Fruit fly (Drosophila melanogaster) whole organism, embryonic: Measurements from ENCODE around the gene frj.

Source experiments
- Awh ChIP-seq: fragments of 200-800 bp; sonication (Bioruptor generic); IDR thresholded peaks from 2 replicates; pipeline ENCODE4, ENCODE4 v1.3.6; 2022; ENCODE audit warnings: missing biosample characterization, missing genetic modification characterization
- BEAF-32 ChIP-seq: fragments of 200-800 bp; sonication (Bioruptor generic); optimal IDR thresholded peaks from 3 replicates; lab custom pipeline; 2017; ENCODE audit warnings: missing biosample characterization, missing genetic modification characterization, mild to moderate bottlenecking, moderate library complexity, missing genetic modification reagents
- BtbVII ChIP-seq: fragments of 200-800 bp; sonication (Bioruptor generic); optimal IDR thresholded peaks from 3 replicates; lab custom pipeline; 2017; ENCODE audit warnings: missing biosample characterization, mild to moderate bottlenecking, missing genetic modification characterization
- CG11398 ChIP-seq: fragments of 200-800 bp; sonication (Bioruptor generic); optimal IDR thresholded peaks from 2 replicates; lab custom pipeline; 2016; ENCODE audit warnings: missing biosample characterization, missing genetic modification characterization
- CG11456 ChIP-seq: fragments of 200-800 bp; sonication (Bioruptor generic); IDR thresholded peaks from 3 replicates; pipeline ENCODE4 v1.3.6; 2022; ENCODE audit warnings: missing biosample characterization, missing genetic modification characterization
- CG12659 ChIP-seq: fragments of 200-800 bp; sonication (Bioruptor generic); optimal IDR thresholded peaks from 3 replicates; lab custom pipeline; 2017; ENCODE audit warnings: mild to moderate bottlenecking, missing biosample characterization, missing genetic modification reagents, missing genetic modification characterization
- CG13287 ChIP-seq: fragments of 200-800 bp; sonication (Bioruptor generic); IDR thresholded peaks from 2 replicates; pipeline ENCODE4 v1.3.6; 2022; ENCODE audit warnings: missing biosample characterization, missing genetic modification characterization; ENCODE audit not compliant: partially characterized antibody
- CG13624 ChIP-seq: fragments of 200-800 bp; sonication (Bioruptor generic); optimal IDR thresholded peaks from 2 replicates; lab custom pipeline; 2016; ENCODE audit warnings: missing biosample characterization, missing genetic modification characterization
- CG13894 ChIP-seq: fragments of 200-800 bp; sonication (Bioruptor generic); optimal IDR thresholded peaks from 3 replicates; lab custom pipeline; 2018; ENCODE audit warnings: missing biosample characterization, mild to moderate bottlenecking, missing genetic modification characterization, moderate library complexity
- CG14965 ChIP-seq: fragments of 200-800 bp; sonication (Bioruptor generic); optimal IDR thresholded peaks from 2 replicates; lab custom pipeline; 2016; ENCODE audit warnings: missing biosample characterization, missing genetic modification characterization, borderline replicate concordance
- CG15269 ChIP-seq: fragments of 200-800 bp; sonication (Bioruptor generic); optimal IDR thresholded peaks from 2 replicates; lab custom pipeline; 2018; ENCODE audit warnings: missing biosample characterization, mild to moderate bottlenecking, missing genetic modification characterization, moderate library complexity
- CG17359 ChIP-seq: fragments of 200-800 bp; sonication (Bioruptor generic); optimal IDR thresholded peaks from 3 replicates; lab custom pipeline; 2018; ENCODE audit warnings: missing biosample characterization, mild to moderate bottlenecking, missing genetic modification characterization, moderate library complexity
- CG18011 ChIP-seq: fragments of 200-800 bp; sonication (Bioruptor generic); optimal IDR thresholded peaks from 2 replicates; lab custom pipeline; 2017; ENCODE audit warnings: missing biosample characterization, missing genetic modification characterization, mild to moderate bottlenecking, moderate library complexity, missing genotype
- CG2875 ChIP-seq: fragments of 200-800 bp; sonication (Bioruptor generic); optimal IDR thresholded peaks from 2 replicates; lab custom pipeline; 2017; ENCODE audit warnings: missing biosample characterization, mild to moderate bottlenecking, missing genetic modification characterization, missing genetic modification reagents
- CG30020 ChIP-seq: fragments of 200-800 bp; optimal IDR thresholded peaks from 2 replicates; lab custom pipeline; 2019; ENCODE audit warnings: missing biosample characterization, mild to moderate bottlenecking, missing genetic modification characterization, moderate library complexity
- CG32532 ChIP-seq: fragments of 200-800 bp; sonication (Bioruptor generic); IDR thresholded peaks from 2 replicates; pipeline ENCODE4 v1.3.6; 2022; ENCODE audit warnings: missing biosample characterization, missing genetic modification characterization
- CG4328 ChIP-seq: fragments of 200-800 bp; sonication (Bioruptor generic); optimal IDR thresholded peaks from 3 replicates; lab custom pipeline; 2017; ENCODE audit warnings: missing biosample characterization, missing genetic modification reagents, missing genetic modification characterization
- CG4820 ChIP-seq: fragments of 200-800 bp; sonication (Bioruptor generic); optimal IDR thresholded peaks from 3 replicates; lab custom pipeline; 2016; ENCODE audit warnings: missing biosample characterization, missing genetic modification characterization
- CG6654 ChIP-seq: fragments of 200-800 bp; sonication (Bioruptor generic); optimal IDR thresholded peaks from 2 replicates; lab custom pipeline; 2017; ENCODE audit warnings: missing biosample characterization, mild to moderate bottlenecking, missing genetic modification characterization
- CG6791 ChIP-seq: fragments of 200-800 bp; sonication (Bioruptor generic); IDR thresholded peaks from 3 replicates; pipeline ENCODE4 v1.3.6; 2022; ENCODE audit warnings: missing biosample characterization, missing genetic modification characterization; ENCODE audit not compliant: partially characterized antibody
- CG7839 ChIP-seq: fragments of 200-800 bp; sonication (Bioruptor generic); optimal IDR thresholded peaks from 3 replicates; lab custom pipeline; 2018; ENCODE audit warnings: missing biosample characterization, mild to moderate bottlenecking, missing genetic modification characterization, moderate library complexity
- CG9437 ChIP-seq: fragments of 200-800 bp; sonication (Bioruptor generic); optimal IDR thresholded peaks from 2 replicates; lab custom pipeline; 2018; ENCODE audit warnings: missing biosample characterization, mild to moderate bottlenecking, missing genetic modification characterization
- CkIIα-i1 ChIP-seq: fragments of 200-800 bp; sonication (Bioruptor generic); IDR thresholded peaks from 2 replicates; pipeline ENCODE4 v1.3.6; 2022; ENCODE audit warnings: missing biosample characterization, missing genetic modification characterization
- Drgx ChIP-seq: fragments of 200-800 bp; sonication (Bioruptor generic); IDR thresholded peaks from 2 replicates; pipeline ENCODE4 v1.3.6; 2022; ENCODE audit warnings: missing biosample characterization, missing genetic modification characterization
- Fer1 ChIP-seq: fragments of 200-800 bp; sonication (Bioruptor generic); optimal IDR thresholded peaks from 2 replicates; lab custom pipeline; 2017; ENCODE audit warnings: missing biosample characterization, mild to moderate bottlenecking, missing genetic modification characterization
- MTF-1 ChIP-seq: fragments of 200-800 bp; sonication (Bioruptor generic); optimal IDR thresholded peaks from 2 replicates; lab custom pipeline; 2018; ENCODE audit warnings: missing biosample characterization, mild to moderate bottlenecking, missing genetic modification characterization, borderline replicate concordance
- Max ChIP-seq: fragments of 200-800 bp; sonication (Bioruptor generic); optimal IDR thresholded peaks from 2 replicates; lab custom pipeline; 2016; ENCODE audit warnings: missing biosample characterization, mild to moderate bottlenecking, missing genetic modification characterization
- Med ChIP-seq: fragments of 200-800 bp; sonication (Bioruptor generic); peaks from one replicate; lab custom pipeline; 2016; ENCODE audit warnings: missing biosample characterization, missing genetic modification characterization, mild to moderate bottlenecking, inconsistent platforms, moderate library complexity
- Rfx ChIP-seq: fragments of 200-800 bp; sonication (Bioruptor generic); IDR thresholded peaks from 2 replicates; pipeline ENCODE4 v1.3.6; 2022; ENCODE audit warnings: missing biosample characterization, missing genetic modification characterization
- Scr ChIP-seq: fragments of 200-800 bp; sonication (Bioruptor generic); IDR thresholded peaks from 2 replicates; pipeline ENCODE4 v1.3.6; 2022; ENCODE audit warnings: missing biosample characterization, missing genetic modification characterization; ENCODE audit not compliant: partially characterized antibody
- Taf1 ChIP-seq: fragments of 200-800 bp; sonication (Bioruptor generic); IDR thresholded peaks from 2 replicates; pipeline ENCODE4 v1.3.6; 2022; ENCODE audit warnings: missing biosample characterization, missing genetic modification characterization
- Xbp1 ChIP-seq: fragments of 200-800 bp; sonication (Bioruptor generic); optimal IDR thresholded peaks from 3 replicates; lab custom pipeline; 2016; ENCODE audit warnings: missing biosample characterization, mild to moderate bottlenecking, missing genetic modification characterization
- ara ChIP-seq: fragments of 200-800 bp; sonication (Bioruptor generic); IDR thresholded peaks from 2 replicates; pipeline ENCODE4 v1.3.6; 2022; ENCODE audit warnings: missing biosample characterization, missing genetic modification characterization
- bbx ChIP-seq: fragments of 200-800 bp; sonication (Bioruptor generic); IDR thresholded peaks from 2 replicates; pipeline ENCODE4 v1.3.6; 2022; ENCODE audit warnings: missing biosample characterization, missing genetic modification characterization; ENCODE audit not compliant: partially characterized antibody
- caup ChIP-seq: fragments of 200-800 bp; sonication (Bioruptor generic); optimal IDR thresholded peaks from 3 replicates; lab custom pipeline; 2017; ENCODE audit warnings: missing biosample characterization, mild to moderate bottlenecking, missing genetic modification characterization, moderate library complexity; ENCODE audit not compliant: severe bottlenecking
- chinmo ChIP-seq: fragments of 200-800 bp; sonication (Bioruptor generic); IDR thresholded peaks from 4 replicates; pipeline ENCODE4 v1.3.6; 2022; ENCODE audit warnings: missing biosample characterization, missing genetic modification characterization; ENCODE audit not compliant: partially characterized antibody
- chm ChIP-seq: fragments of 200-800 bp; sonication (Bioruptor generic); IDR thresholded peaks from 2 replicates; pipeline ENCODE4 v1.3.6; 2022; ENCODE audit warnings: missing biosample characterization, missing genetic modification characterization
- gem ChIP-seq: fragments of 200-800 bp; sonication (Bioruptor generic); optimal IDR thresholded peaks from 2 replicates; lab custom pipeline; 2019; ENCODE audit warnings: missing biosample characterization, mild to moderate bottlenecking, missing genetic modification characterization, moderate library complexity
- gro ChIP-seq: fragments of 200-800 bp; sonication (Bioruptor generic); optimal IDR thresholded peaks from 2 replicates; lab custom pipeline; 2016; ENCODE audit warnings: missing biosample characterization, missing genetic modification characterization
- gsb ChIP-seq: fragments of 200-800 bp; sonication (Bioruptor generic); IDR thresholded peaks from 2 replicates; pipeline ENCODE4 v1.3.6; 2022; ENCODE audit warnings: missing biosample characterization, missing genetic modification characterization
- hb ChIP-seq: fragments of 200-800 bp; sonication (Bioruptor generic); IDR thresholded peaks from 3 replicates; pipeline ENCODE4 v1.3.6; 2022; ENCODE audit warnings: missing biosample characterization, missing genetic modification characterization; ENCODE audit not compliant: partially characterized antibody
- hbn ChIP-seq: fragments of 200-800 bp; sonication (Bioruptor generic); IDR thresholded peaks from 2 replicates; pipeline ENCODE4 v1.3.6; 2022; ENCODE audit warnings: missing biosample characterization, missing genetic modification characterization; ENCODE audit not compliant: partially characterized antibody
- mld ChIP-seq: fragments of 200-800 bp; sonication (Bioruptor generic); IDR thresholded peaks from 3 replicates; pipeline ENCODE4 v1.3.6; 2022; ENCODE audit warnings: missing biosample characterization, missing genetic modification characterization; ENCODE audit not compliant: partially characterized antibody
- prd ChIP-seq, 3 experiments: fragments of >200 bp in 2 of 3; fragments of 200-800 bp in 1 of 3; sonication (Bioruptor generic) in 1 of 3; optimal IDR thresholded peaks in 2 of 3; IDR thresholded peaks in 1 of 3; 2 replicates in 2 of 3; 3 replicates in 1 of 3; pipeline versions ENCODE4 v1.3.6 to Lab custom; 2017 to 2022; ENCODE audit warnings: missing biosample characterization in 1 of 3, missing genetic modification characterization in 1 of 3
- row ChIP-seq: fragments of 200-800 bp; sonication (Bioruptor generic); IDR thresholded peaks from 3 replicates; pipeline ENCODE4 v1.3.6; 2022; ENCODE audit warnings: missing biosample characterization, missing genetic modification characterization
- sima ChIP-seq: fragments of 200-800 bp; sonication (Bioruptor generic); optimal IDR thresholded peaks from 2 replicates; lab custom pipeline; 2016; ENCODE audit warnings: missing biosample characterization, missing genetic modification characterization
- tx ChIP-seq: fragments of 200-800 bp; sonication (Bioruptor generic); optimal IDR thresholded peaks from 2 replicates; lab custom pipeline; 2016; ENCODE audit warnings: missing biosample characterization, missing genetic modification characterization
- unpg ChIP-seq: fragments of 200-800 bp; sonication (Bioruptor generic); optimal IDR thresholded peaks from 3 replicates; lab custom pipeline; 2018; ENCODE audit warnings: missing biosample characterization, mild to moderate bottlenecking, missing genetic modification characterization, moderate library complexity

The frj gene

DNA sequence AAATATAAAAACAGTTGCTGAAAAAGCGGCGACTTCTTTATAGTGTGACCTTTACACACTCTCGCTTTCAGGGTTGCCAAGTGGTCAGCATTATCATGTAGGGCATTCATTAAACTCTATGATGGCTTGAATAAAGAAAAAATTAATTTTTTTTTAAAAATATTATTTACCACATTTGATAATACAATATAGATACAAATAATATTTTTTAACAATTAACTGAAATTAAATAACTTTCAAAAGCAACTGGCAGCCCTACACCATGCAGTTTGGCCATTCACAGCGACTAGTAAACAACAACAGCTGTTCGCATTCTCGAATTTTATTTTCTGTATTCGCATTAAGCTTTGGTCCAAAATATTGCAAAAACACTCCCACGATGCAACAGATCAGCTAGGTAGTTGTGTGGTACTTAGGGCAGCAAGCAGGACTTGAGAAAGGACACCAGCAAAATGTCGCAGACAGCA, 35.0 kb downstream of the frj start, which contains the start of the genes Phf5a and CG31638 (continued):
- TF ChIP-seq CG12659 (GFP tag; lab: Kevin White, UChicago) (peak; percentile 94), Scr (GFP tag; lab: Robert Waterston, UW) (no peak), gro (GFP tag; lab: Kevin White, UChicago) (no peak), Max (peak; percentile 62), mld (no peak), CG13894 (peak; percentile 96), CG4820 (peak; percentile 51), CG9437 (GFP tag; lab: Kevin White, UChicago) (peak; percentile 87), CG15269 (tag; lab: Kevin White, UChicago) (peak; percentile 87), CG32532 (GFP tag; lab: Robert Waterston, UW) (peak; percentile 98), CkIIα-i1 (GFP tag; lab: Robert Waterston, UW) (no peak), prd (optimal IDR thresholded peaks at IDR 0.05; lab: Kevin White, UChicago) (no peak), prd (GFP tag; IDR thresholded peaks at IDR 0.05; lab: Robert Waterston, UW) (peak; percentile 99), Rfx (GFP tag; lab: Robert Waterston, UW) (peak; percentile 76), Taf1 (GFP tag; lab: Robert Waterston, UW) (peak; percentile 95), CG18011 (GFP tag; lab: Kevin White, UChicago) (peak; percentile 82), CG11398 (GFP tag; lab: Kevin White, UChicago) (no peak), sima (GFP tag; lab: Kevin White, UChicago) (no peak), CG30020 (tag; lab: Kevin White, UChicago) (peak; percentile 58), CG14965 (no peak), CG7839 (tag; lab: Kevin White, UChicago) (peak; percentile 87), Drgx (GFP tag; lab: Robert Waterston, UW) (peak; percentile 93), caup (GFP tag; lab: Kevin White, UChicago) (peak; percentile 83), Med (GFP tag; lab: Kevin White, UChicago) (peak; percentile 87), chinmo (GFP tag; lab: Robert Waterston, UW) (no peak), CG6791 (GFP tag; lab: Robert Waterston, UW) (peak; percentile 21; the same call in 1 of the 3 replicates), MTF-1 (peak; percentile 89), gem (peak; percentile 99), hb (GFP tag; lab: Robert Waterston, UW) (no peak), CG13624 (GFP tag; lab: Kevin White, UChicago) (no peak), BtbVII (GFP tag; lab: Kevin White, UChicago) (peak; percentile 87), gsb (GFP tag; lab: Robert Waterston, UW) (peak; percentile 92), unpg (GFP tag; lab: Kevin White, UChicago) (peak; percentile 87), BEAF-32 (GFP tag; lab: Kevin White, UChicago) (peak; percentile 30), CG17359 (tag; lab: Kevin White, UChicago) (peak; percentile 99), CG6654 (GFP tag; lab: Kevin White, UChicago) (peak; percentile 78), Awh (GFP tag; lab: Robert Waterston, UW) (peak; percentile 95), ara (peak; percentile 95), CG4328 (GFP tag; lab: Kevin White, UChicago) (peak; percentile 88), chm (peak; percentile 77), CG2875 (GFP tag; lab: Kevin White, UChicago) (peak; percentile 63), hbn (GFP tag; lab: Robert Waterston, UW) (peak; percentile 47; the same call in 1 of the 2 replicates), bbx (GFP tag; lab: Robert Waterston, UW) (no peak), CG13287 (GFP tag; lab: Robert Waterston, UW) (peak; percentile 71), CG11456 (0 out of 3 replicates have a peak, but pooled peaks have one; percentile 59), row (GFP tag; lab: Robert Waterston, UW) (peak; percentile 99), tx (GFP tag; lab: Kevin White, UChicago) (peak; percentile 76), Fer1 (peak; percentile 94), Xbp1 (GFP tag; lab: Kevin White, UChicago) (peak; percentile 74)
